Worm (Caenorhabditis elegans): ENCODE data around the gene K02E11.6.

DNA sequence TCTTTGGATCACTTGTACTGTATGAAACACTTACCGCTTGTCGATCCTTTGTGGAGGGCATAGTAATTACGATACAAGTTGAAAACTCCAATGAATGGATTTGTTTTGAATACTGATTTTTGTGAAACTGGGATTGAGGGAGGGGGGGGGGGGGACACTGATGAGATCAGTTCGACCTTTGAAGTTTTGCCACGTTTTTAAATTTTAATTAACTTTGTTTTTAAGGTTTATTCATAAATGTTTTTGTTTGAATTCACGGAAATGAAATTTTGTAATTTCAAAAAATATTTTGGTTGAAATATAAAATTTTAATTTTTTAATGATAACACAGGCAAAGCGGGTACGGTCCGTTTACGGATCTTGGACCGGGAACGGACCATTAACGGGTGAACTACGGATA lies 12.7 kb upstream of the K02E11.6 start, which contains the start of gene ent-3:
- TF ChIP-seq ces-1 (GFP tag; optimal IDR thresholded peaks at IDR 0.05) (no peak), unc-62 (GFP tag; optimal IDR thresholded peaks at IDR 0.05) (no peak), hlh-1 (tag; optimal IDR thresholded peaks at IDR 0.05) (no peak), snpc-4 (tag; optimal IDR thresholded peaks at IDR 0.05) (no peak), bed-3 (GFP tag; optimal IDR thresholded peaks at IDR 0.05) (no peak), ceh-43 (GFP tag; optimal IDR thresholded peaks at IDR 0.05) (no peak), nhr-12 (tag; optimal IDR thresholded peaks at IDR 0.05) (no peak), elt-1 (tag; optimal IDR thresholded peaks at IDR 0.05; ENCODE audit: borderline replicate concordance, insufficient read depth) (no peak)
